Fruit fly (Drosophila melanogaster) whole organism, embryonic: ENCODE measurements around the gene att-ORFB.

Experiments used
- Atf3 ChIP-seq: fragments of 200-800 bp; sonication (Bioruptor generic); optimal IDR thresholded peaks from 3 replicates; lab custom pipeline; 2016; ENCODE audit warnings: missing biosample characterization, missing genetic modification characterization
- Atf6 ChIP-seq: fragments of 200-800 bp; sonication (Bioruptor generic); IDR thresholded peaks from 2 replicates; pipeline ENCODE4 v1.3.6; 2022; ENCODE audit warnings: missing biosample characterization, missing genetic modification characterization
- B-H1 ChIP-seq: fragments of 200-800 bp; sonication (Bioruptor generic); IDR thresholded peaks from 3 replicates; pipeline ENCODE4 v1.3.6; 2022; ENCODE audit warnings: missing biosample characterization, missing genetic modification characterization
- CG10147 ChIP-seq: fragments of 200-800 bp; sonication (Bioruptor generic); optimal IDR thresholded peaks from 2 replicates; lab custom pipeline; 2019; ENCODE audit warnings: missing biosample characterization, mild to moderate bottlenecking, missing genetic modification characterization, moderate library complexity
- CG10431 ChIP-seq: fragments of 200-800 bp; sonication (Bioruptor generic); optimal IDR thresholded peaks from 3 replicates; lab custom pipeline; 2018; ENCODE audit warnings: missing biosample characterization, mild to moderate bottlenecking, missing genetic modification characterization
- CG11247 ChIP-seq: fragments of 200-800 bp; sonication (Bioruptor generic); IDR thresholded peaks from 2 replicates; pipeline ENCODE4 v1.3.6; 2022; ENCODE audit warnings: missing biosample characterization, missing genetic modification characterization
- CG11560 ChIP-seq: fragments of 200-800 bp; sonication (Bioruptor generic); IDR thresholded peaks from 3 replicates; pipeline ENCODE4 v1.3.6; 2022; ENCODE audit warnings: missing biosample characterization, missing genetic modification characterization
- CG14441 ChIP-seq: fragments of 200-800 bp; sonication (Bioruptor generic); IDR thresholded peaks from 2 replicates; pipeline ENCODE4 v1.3.6; 2022; ENCODE audit warnings: missing biosample characterization, missing genetic modification characterization
- CG15514 ChIP-seq: fragments of 200-800 bp; sonication (Bioruptor generic); optimal IDR thresholded peaks from 3 replicates; lab custom pipeline; 2017; ENCODE audit warnings: missing biosample characterization, missing genetic modification characterization, mild to moderate bottlenecking, moderate library complexity, missing genetic modification reagents
- CG1647 ChIP-seq: fragments of 200-800 bp; sonication (Bioruptor generic); optimal IDR thresholded peaks from 3 replicates; lab custom pipeline; 2016; ENCODE audit warnings: missing biosample characterization, missing genetic modification characterization
- CG17328 ChIP-seq: fragments of 200-800 bp; sonication (Bioruptor generic); IDR thresholded peaks from 2 replicates; pipeline ENCODE4 v1.3.6; 2022; ENCODE audit warnings: missing biosample characterization, missing genetic modification characterization
- CG1832 ChIP-seq: fragments of 200-800 bp; sonication (Bioruptor generic); optimal IDR thresholded peaks from 2 replicates; lab custom pipeline; 2017; ENCODE audit warnings: missing biosample characterization, mild to moderate bottlenecking, missing genetic modification characterization, inconsistent platforms
- CG18599 ChIP-seq: fragments of 200-800 bp; sonication (Bioruptor generic); optimal IDR thresholded peaks from 3 replicates; lab custom pipeline; 2017; ENCODE audit warnings: missing biosample characterization, missing genetic modification characterization, mild to moderate bottlenecking, moderate library complexity, missing genetic modification reagents
- CG2116 ChIP-seq: fragments of 200-800 bp; sonication (Bioruptor generic); optimal IDR thresholded peaks from 3 replicates; lab custom pipeline; 2018; ENCODE audit warnings: missing biosample characterization, mild to moderate bottlenecking, missing genetic modification characterization
- CG3163 ChIP-seq: fragments of 200-800 bp; sonication (Bioruptor generic); optimal IDR thresholded peaks from 3 replicates; lab custom pipeline; 2016; ENCODE audit warnings: missing biosample characterization, missing genetic modification characterization
- CG4854 ChIP-seq: fragments of 200-800 bp; sonication (Bioruptor generic); optimal IDR thresholded peaks from 2 replicates; lab custom pipeline; 2016; ENCODE audit warnings: missing biosample characterization, missing genetic modification characterization, inconsistent platforms
- CG6654 ChIP-seq: fragments of 200-800 bp; sonication (Bioruptor generic); optimal IDR thresholded peaks from 2 replicates; lab custom pipeline; 2017; ENCODE audit warnings: missing biosample characterization, mild to moderate bottlenecking, missing genetic modification characterization
- CG6813 ChIP-seq: fragments of 200-800 bp; sonication (Bioruptor generic); optimal IDR thresholded peaks from 2 replicates; lab custom pipeline; 2017; ENCODE audit warnings: missing biosample characterization, missing genetic modification characterization, mild to moderate bottlenecking, moderate library complexity, missing genetic modification reagents
- CG7987 ChIP-seq: fragments of 200-800 bp; sonication (Bioruptor generic); optimal IDR thresholded peaks from 2 replicates; lab custom pipeline; 2018; ENCODE audit warnings: missing biosample characterization, mild to moderate bottlenecking, missing genetic modification characterization, moderate library complexity
- CG9797 ChIP-seq: fragments of 200-800 bp; sonication (Bioruptor generic); optimal IDR thresholded peaks from 3 replicates; lab custom pipeline; 2018; ENCODE audit warnings: missing biosample characterization, mild to moderate bottlenecking, missing genetic modification characterization
- CG9932 ChIP-seq: fragments of 200-800 bp; sonication (Bioruptor generic); IDR thresholded peaks from 2 replicates; pipeline ENCODE4 v1.3.6; 2022; ENCODE audit warnings: missing biosample characterization, missing genetic modification characterization
- D19B ChIP-seq: fragments of 200-800 bp; sonication (Bioruptor generic); optimal IDR thresholded peaks from 2 replicates; lab custom pipeline; 2017; ENCODE audit warnings: missing biosample characterization, mild to moderate bottlenecking, missing genetic modification characterization
- Deaf1 ChIP-seq: fragments of 200-800 bp; optimal IDR thresholded peaks from 3 replicates; lab custom pipeline; 2019; ENCODE audit warnings: missing biosample characterization, mild to moderate bottlenecking, missing genetic modification characterization, moderate library complexity
- E2f1 ChIP-seq: fragments of 200-800 bp; sonication (Bioruptor generic); IDR thresholded peaks from 2 replicates; pipeline ENCODE4 v1.3.6; 2022; ENCODE audit warnings: missing biosample characterization, missing genetic modification characterization
- ERR ChIP-seq: fragments of 200-800 bp; sonication (Bioruptor generic); optimal IDR thresholded peaks from 2 replicates; lab custom pipeline; 2016; ENCODE audit warnings: missing biosample characterization, missing genetic modification characterization
- Hey ChIP-seq: fragments of 200-800 bp; sonication (Bioruptor generic); optimal IDR thresholded peaks from 3 replicates; lab custom pipeline; 2018; ENCODE audit warnings: missing biosample characterization, mild to moderate bottlenecking, missing genetic modification characterization
- Meics ChIP-seq: fragments of 200-800 bp; sonication (Bioruptor generic); optimal IDR thresholded peaks from 2 replicates; lab custom pipeline; 2017; ENCODE audit warnings: missing biosample characterization, mild to moderate bottlenecking, missing genetic modification characterization
- NFAT ChIP-seq: fragments of 200-800 bp; sonication (Bioruptor generic); IDR thresholded peaks from 2 replicates; pipeline ENCODE4 v1.3.6; 2022; ENCODE audit warnings: missing biosample characterization, missing genetic modification characterization
- Opbp ChIP-seq: fragments of 200-800 bp; sonication (Bioruptor generic); IDR thresholded peaks from 3 replicates; pipeline ENCODE4 v1.3.6; 2022; ENCODE audit warnings: missing biosample characterization, missing genetic modification characterization; ENCODE audit not compliant: partially characterized antibody
- Optix ChIP-seq: fragments of 200-800 bp; sonication (Bioruptor generic); IDR thresholded peaks from 3 replicates; pipeline ENCODE4 v1.3.6; 2022; ENCODE audit warnings: missing biosample characterization, missing genetic modification characterization
- Sry-β ChIP-seq: fragments of 200-800 bp; sonication (Bioruptor generic); optimal IDR thresholded peaks from 2 replicates; lab custom pipeline; 2018; ENCODE audit warnings: missing biosample characterization, mild to moderate bottlenecking, missing genetic modification characterization, moderate library complexity
- Sry-δ ChIP-seq: fragments of 200-800 bp; sonication (Bioruptor generic); optimal IDR thresholded peaks from 2 replicates; lab custom pipeline; 2016; ENCODE audit warnings: missing biosample characterization, missing genetic modification characterization
- Stat92E ChIP-seq, 3 experiments: fragments of >200 bp in 2 of 3; fragments of 200-800 bp in 1 of 3; sonication (Bioruptor generic) in 1 of 3; optimal IDR thresholded peaks; 2 replicates each; lab custom pipeline; 2017 to 2019; ENCODE audit warnings: missing biosample characterization in 3 of 3, missing genetic modification characterization in 3 of 3, mild to moderate bottlenecking in 1 of 3, moderate library complexity in 1 of 3
- TFAM ChIP-seq: fragments of 200-800 bp; sonication (Bioruptor generic); optimal IDR thresholded peaks from 2 replicates; lab custom pipeline; 2017; ENCODE audit warnings: missing biosample characterization, missing genetic modification characterization, inconsistent platforms
- Trl ChIP-seq, 3 experiments: fragments of >200 bp in 2 of 3; fragments of 200-800 bp in 1 of 3; sonication (Bioruptor generic) in 1 of 3; optimal IDR thresholded peaks; 2 replicates in 1 of 3; 3 replicates in 2 of 3; lab custom pipeline; 2016 to 2017; ENCODE audit warnings: missing biosample characterization in 1 of 3, missing genetic modification characterization in 1 of 3
- ap ChIP-seq: fragments of 200-800 bp; sonication (Bioruptor generic); IDR thresholded peaks from 2 replicates; pipeline ENCODE4 v1.3.6; 2022; ENCODE audit warnings: missing biosample characterization, missing genetic modification characterization
- ato ChIP-seq: fragments of 200-800 bp; sonication (Bioruptor generic); IDR thresholded peaks from 2 replicates; pipeline ENCODE4 v1.3.6; 2022; ENCODE audit warnings: missing biosample characterization, missing genetic modification characterization; ENCODE audit not compliant: partially characterized antibody
- corto ChIP-seq: fragments of 200-800 bp; sonication (Bioruptor generic); optimal IDR thresholded peaks from 2 replicates; lab custom pipeline; 2016; ENCODE audit warnings: missing biosample characterization, mild to moderate bottlenecking, missing genetic modification characterization, moderate library complexity
- ftz-f1 ChIP-seq: fragments of 200-800 bp; sonication (Bioruptor generic); optimal IDR thresholded peaks from 2 replicates; lab custom pipeline; 2016; ENCODE audit warnings: missing biosample characterization, missing genetic modification characterization
- gce ChIP-seq: fragments of 200-800 bp; sonication (Bioruptor generic); IDR thresholded peaks from 3 replicates; pipeline ENCODE4 v1.3.6; 2022; ENCODE audit warnings: missing biosample characterization, missing genetic modification characterization
- grn ChIP-seq: fragments of 200-800 bp; sonication (Bioruptor generic); optimal IDR thresholded peaks from 3 replicates; lab custom pipeline; 2017; ENCODE audit warnings: missing biosample characterization, missing genetic modification characterization
- lbe ChIP-seq: fragments of 200-800 bp; sonication (Bioruptor generic); optimal IDR thresholded peaks from 2 replicates; lab custom pipeline; 2016; ENCODE audit warnings: missing biosample characterization, mild to moderate bottlenecking, missing genetic modification characterization
- lilli ChIP-seq: fragments of 200-800 bp; sonication (Bioruptor generic); optimal IDR thresholded peaks from 3 replicates; lab custom pipeline; 2016; ENCODE audit warnings: missing biosample characterization, missing genetic modification characterization
- maf-S ChIP-seq: fragments of 200-800 bp; sonication (Bioruptor generic); optimal IDR thresholded peaks from 2 replicates; lab custom pipeline; 2016; ENCODE audit warnings: missing biosample characterization, missing genetic modification characterization
- schlank ChIP-seq: fragments of 200-800 bp; sonication (Bioruptor generic); optimal IDR thresholded peaks from 2 replicates; lab custom pipeline; 2018; ENCODE audit warnings: missing biosample characterization, mild to moderate bottlenecking, missing genetic modification characterization
- scrt ChIP-seq: fragments of 200-800 bp; sonication (Bioruptor generic); optimal IDR thresholded peaks from 2 replicates; lab custom pipeline; 2018; ENCODE audit warnings: missing biosample characterization, mild to moderate bottlenecking, missing genetic modification characterization, moderate library complexity
- so ChIP-seq: fragments of 200-800 bp; sonication (Bioruptor generic); IDR thresholded peaks from 3 replicates; pipeline ENCODE4 v1.3.6; 2022; ENCODE audit warnings: missing biosample characterization, missing genetic modification characterization
- sug ChIP-seq: fragments of 200-800 bp; optimal IDR thresholded peaks from 2 replicates; lab custom pipeline; 2019; ENCODE audit warnings: missing biosample characterization, mild to moderate bottlenecking, missing genetic modification characterization, moderate library complexity
- tna ChIP-seq: fragments of 200-800 bp; sonication (Bioruptor generic); IDR thresholded peaks from 2 replicates; pipeline ENCODE4 v1.3.6; 2022; ENCODE audit warnings: missing biosample characterization, missing genetic modification characterization; ENCODE audit not compliant: partially characterized antibody

att-ORFB gene

DNA sequence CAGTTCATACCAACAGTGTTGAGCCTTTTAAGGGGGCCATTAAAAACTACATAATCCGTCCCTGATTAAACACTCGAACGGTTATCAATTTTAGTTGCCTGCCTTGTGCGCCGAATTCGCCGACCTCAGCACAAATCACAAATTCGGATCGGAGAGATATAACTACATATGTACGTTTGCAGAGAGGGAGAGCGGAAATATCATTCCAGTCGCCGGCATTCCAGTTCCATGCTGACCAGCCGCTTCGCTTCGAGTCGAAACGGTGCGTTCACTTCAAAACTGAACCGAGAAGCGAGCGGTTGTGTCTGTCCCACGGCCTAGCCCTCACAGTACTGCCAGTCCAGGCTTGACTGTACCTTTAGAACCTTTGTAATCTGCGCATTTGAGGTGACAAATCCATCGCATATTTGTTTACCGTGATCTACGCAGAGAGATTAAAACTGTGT is 20.4 kb upstream of the att-ORFB start (continued):
- TF ChIP-seq CG4854 (GFP tag; lab: Kevin White, UChicago) (no peak), ERR (GFP tag; lab: Kevin White, UChicago) (no peak), Opbp (no peak), CG1832 (GFP tag; lab: Kevin White, UChicago) (no peak), ato (GFP tag; lab: Robert Waterston, UW) (0 out of 2 replicates have a peak, but pooled peaks have one; percentile 12), Trl (optimal IDR thresholded peaks at IDR 0.05; lab: Kevin White, UChicago) (peak in 1 of 2 experiments; percentile 61), Trl (GFP tag; optimal IDR thresholded peaks at IDR 0.05; lab: Kevin White, UChicago) (no peak), CG9797 (GFP tag; lab: Kevin White, UChicago) (no peak), Sry-β (GFP tag; lab: Kevin White, UChicago) (no peak), CG11560 (no peak), maf-S (GFP tag; lab: Kevin White, UChicago) (peak; percentile 22), lilli (GFP tag; lab: Kevin White, UChicago) (peak; percentile 73), gce (GFP tag; lab: Robert Waterston, UW) (peak; percentile 45; the same call in 1 of the 3 replicates), CG2116 (peak; percentile 2), CG11247 (GFP tag; lab: Robert Waterston, UW) (no peak), CG1647 (GFP tag; lab: Kevin White, UChicago) (no peak), scrt (GFP tag; lab: Kevin White, UChicago) (peak; percentile 5), CG17328 (GFP tag; lab: Robert Waterston, UW) (no peak), CG14441 (no peak), tna (GFP tag; lab: Robert Waterston, UW) (0 out of 2 replicates have a peak, but pooled peaks have one; percentile 45), corto (GFP tag; lab: Kevin White, UChicago) (no peak), Atf3 (GFP tag; lab: Kevin White, UChicago) (no peak), B-H1 (GFP tag; lab: Robert Waterston, UW) (no peak), CG7987 (GFP tag; lab: Kevin White, UChicago) (peak; percentile 30), CG6654 (GFP tag; lab: Kevin White, UChicago) (no peak), schlank (tag; lab: Kevin White, UChicago) (peak; percentile 9), D19B (no peak), CG10431 (GFP tag; lab: Kevin White, UChicago) (no peak), E2f1 (GFP tag; lab: Robert Waterston, UW) (peak; percentile 31; the same call in 1 of the 2 replicates), CG15514 (peak; percentile 51), Optix (GFP tag; lab: Robert Waterston, UW) (peak; percentile 16; the same call in 1 of the 3 replicates), CG18599 (GFP tag; lab: Kevin White, UChicago) (peak; percentile 54), ap (GFP tag; lab: Robert Waterston, UW) (no peak), Deaf1 (peak; percentile 53), Atf6 (GFP tag; lab: Robert Waterston, UW) (no peak), CG9932 (peak; percentile 34; the same call in 1 of the 2 replicates), TFAM (GFP tag; lab: Kevin White, UChicago) (no peak), Meics (GFP tag; lab: Kevin White, UChicago) (peak; percentile 7), ftz-f1 (GFP tag; lab: Kevin White, UChicago) (peak; percentile 38), NFAT (peak; percentile 32; the same call in 1 of the 2 replicates), lbe (GFP tag; lab: Kevin White, UChicago) (no peak), Stat92E (GFP tag; optimal IDR thresholded peaks at IDR 0.05; lab: Kevin White, UChicago) (peak in 1 of 3 experiments; percentile 26), so (peak; percentile 51; the same call in 2 of the 3 replicates), Hey (peak; percentile 90), grn (GFP tag; lab: Kevin White, UChicago) (peak; percentile 83), sug (peak; percentile 90), CG10147 (GFP tag; lab: Kevin White, UChicago) (no peak), CG6813 (no peak), Sry-δ (GFP tag; lab: Kevin White, UChicago) (no peak), CG3163 (peak; percentile 29)
